Worm (Caenorhabditis elegans) whole organism, late embryonic: Measurements from ENCODE around the gene Y38C1AA.12.
A peak's percentile ranks its signal among the peaks of the same experiment; 100 is the strongest.

Experiments
- C38D4.7 ChIP-seq: fragments of 200-800 bp; sonication (Bioruptor generic); optimal IDR thresholded peaks from 2 replicates; lab custom pipeline; 2018; ENCODE audit warnings: mild to moderate bottlenecking, missing genetic modification characterization, moderate library complexity, missing compliant biosample characterization
- fkh-10 ChIP-seq: fragments of 150-350 bp; optimal IDR thresholded peaks from 2 replicates; lab custom pipeline; 2014; ENCODE audit warnings: missing biosample characterization, missing genetic modification reagents, missing genetic modification characterization
- hlh-6 ChIP-seq: sonication (generic microtip); optimal IDR thresholded peaks from 2 replicates; lab custom pipeline; 2016; ENCODE audit warnings: missing genotype, missing genetic modification characterization, missing compliant biosample characterization
- lim-6 ChIP-seq: sonication (generic microtip); optimal IDR thresholded peaks from 2 replicates; lab custom pipeline; 2016; ENCODE audit warnings: missing genetic modification characterization, missing compliant biosample characterization
- pag-3 ChIP-seq: sonication (generic microtip); optimal IDR thresholded peaks from 2 replicates; lab custom pipeline; 2016; ENCODE audit warnings: missing compliant biosample characterization, missing genetic modification characterization, borderline replicate concordance
- pat-9 ChIP-seq: fragments of 200-800 bp; sonication (Bioruptor generic); optimal IDR thresholded peaks from 2 replicates; lab custom pipeline; 2018; ENCODE audit warnings: mild to moderate bottlenecking, missing genetic modification characterization, moderate library complexity, missing compliant biosample characterization
- pqm-1 ChIP-seq: sonication (generic microtip); optimal IDR thresholded peaks from 2 replicates; lab custom pipeline; 2016; ENCODE audit warnings: missing genetic modification characterization, missing compliant biosample characterization

- TF ChIP-seq lim-6 (tag; lab: Kevin White, UChicago) = peak; percentile 58
- TF ChIP-seq pag-3 (tag; lab: Kevin White, UChicago) = no peak
- TF ChIP-seq C38D4.7 (GFP tag; lab: Kevin White, UChicago) = no peak
- no peak for TF ChIP-seq fkh-10 (GFP tag; lab: Kevin White, UChicago)
- peak; percentile 28 for TF ChIP-seq pqm-1 (tag; lab: Kevin White, UChicago)
- TF ChIP-seq pat-9 (tag; lab: Kevin White, UChicago) = no peak
- peak; percentile 39 for TF ChIP-seq hlh-6 (tag; lab: Kevin White, UChicago)
These were observed at the start of gene Y38C1AA.12 for ce11 chrIV:192046-192445.
